Worm (Caenorhabditis elegans) whole organism, L4 larva: ENCODE results near the gene emb-8.

Experiments
- F10B5.3 ChIP-seq: sonication (generic microtip); optimal IDR thresholded peaks from 2 replicates; lab custom pipeline; 2016; ENCODE audit warnings: mild to moderate bottlenecking, missing genetic modification characterization, missing compliant biosample characterization
- F26F4.8 ChIP-seq: fragments of 200-800 bp; sonication (Bioruptor generic); conservative IDR thresholded peaks from 2 replicates; pipeline ENCODE4 v1.3.6; 2022; ENCODE audit warnings: missing genetic modification characterization, missing compliant biosample characterization
- F49E8.2 ChIP-seq: sonication (generic microtip); optimal IDR thresholded peaks from 2 replicates; lab custom pipeline; 2016; ENCODE audit warnings: missing compliant biosample characterization, mild to moderate bottlenecking, missing genetic modification characterization, borderline replicate concordance
- R02D3.7 ChIP-seq: fragments of 150-350 bp; sonication (generic microtip); optimal IDR thresholded peaks from 3 replicates; lab custom pipeline; 2014; ENCODE audit warnings: missing biosample characterization, missing genetic modification characterization
- T20F7.1 ChIP-seq: fragments of 200-800 bp; sonication (Bioruptor generic); optimal IDR thresholded peaks from 2 replicates; lab custom pipeline; 2018; ENCODE audit warnings: mild to moderate bottlenecking, missing genetic modification characterization, missing compliant biosample characterization
- T26A8.4 ChIP-seq: fragments of 200-800 bp; sonication (Bioruptor generic); IDR thresholded peaks from 2 replicates; pipeline ENCODE4 v1.3.6; 2022; ENCODE audit warnings: missing genetic modification characterization, missing compliant biosample characterization
- Y105C5A.15 ChIP-seq: fragments of 200-800 bp; sonication (Bioruptor generic); IDR thresholded peaks from 2 replicates; pipeline ENCODE4 v1.3.6; 2022; ENCODE audit warnings: missing genetic modification characterization, missing compliant biosample characterization
- Y48G9A.11 ChIP-seq: fragments of 200-800 bp; sonication (Bioruptor generic); IDR thresholded peaks from 2 replicates; pipeline ENCODE4 v1.3.6; 2022; ENCODE audit warnings: missing genetic modification reagents, missing genetic modification characterization, missing compliant biosample characterization
- Y75B8A.6 ChIP-seq: fragments of 200-800 bp; sonication (Bioruptor generic); IDR thresholded peaks from 2 replicates; pipeline ENCODE4 v1.3.6; 2022; ENCODE audit warnings: missing genetic modification reagents, missing genetic modification characterization, missing compliant biosample characterization
- aha-1 ChIP-seq: fragments of 150-350 bp; peaks from one replicate; lab custom pipeline; 2014; ENCODE audit warnings: missing biosample characterization, missing genetic modification characterization
- aly-2 ChIP-seq: sonication (generic microtip); optimal IDR thresholded peaks from 2 replicates; lab custom pipeline; 2018; ENCODE audit warnings: missing biosample characterization, missing genetic modification characterization
- ama-1 ChIP-seq: fragments of 150-350 bp; optimal IDR thresholded peaks from 2 replicates; lab custom pipeline; 2014; ENCODE audit warnings: inconsistent platforms, mixed read lengths
- arid-1 ChIP-seq: fragments of 200-800 bp; sonication (Bioruptor generic); conservative IDR thresholded peaks from 2 replicates; pipeline ENCODE4 v1.3.6; 2022; ENCODE audit warnings: missing genetic modification reagents, missing genetic modification characterization, missing compliant biosample characterization
- ceh-20 ChIP-seq: fragments of 200-800 bp; sonication (Bioruptor generic); IDR thresholded peaks from 2 replicates; pipeline ENCODE4 v1.3.6; 2022; ENCODE audit warnings: missing genetic modification reagents, missing genetic modification characterization, missing compliant biosample characterization
- ceh-82 ChIP-seq: sonication (generic microtip); optimal IDR thresholded peaks from 2 replicates; lab custom pipeline; 2017; ENCODE audit warnings: missing biosample characterization, missing genetic modification characterization
- ces-1 ChIP-seq: fragments of 150-350 bp; sonication (generic microtip); optimal IDR thresholded peaks from 4 replicates; lab custom pipeline; 2014; ENCODE audit warnings: missing biosample characterization, missing genetic modification reagents, missing genetic modification characterization
- ctbp-1 ChIP-seq: fragments of 200-800 bp; sonication (Bioruptor generic); IDR thresholded peaks from 2 replicates; pipeline ENCODE4 v1.3.6; 2022; ENCODE audit warnings: missing genetic modification reagents, missing genetic modification characterization, missing compliant biosample characterization
- daf-12 ChIP-seq: fragments of 150-350 bp; optimal IDR thresholded peaks from 2 replicates; lab custom pipeline; 2014; ENCODE audit warnings: missing biosample characterization, missing genetic modification reagents, missing genetic modification characterization
- daf-16 ChIP-seq, 3 experiments: sonication (generic microtip); optimal IDR thresholded peaks; 2 replicates each; lab custom pipeline; 2016 to 2017; ENCODE audit warnings: missing genetic modification characterization in 3 of 3, missing genetic modification reagents in 3 of 3, mild to moderate bottlenecking in 2 of 3, missing compliant biosample characterization in 2 of 3, missing biosample characterization in 1 of 3, moderate library complexity in 1 of 3
- daf-19 ChIP-seq: fragments of 200-800 bp; sonication (Bioruptor generic); conservative IDR thresholded peaks from 2 replicates; pipeline ENCODE4 v1.3.6; 2022; ENCODE audit warnings: missing genetic modification characterization, missing compliant biosample characterization
- daf-8 ChIP-seq: fragments of 200-800 bp; sonication (Bioruptor generic); IDR thresholded peaks from 2 replicates; pipeline ENCODE4 v1.3.6; 2022; ENCODE audit warnings: missing genetic modification characterization, missing compliant biosample characterization
- dmd-6 ChIP-seq: fragments of 200-800 bp; sonication (Bioruptor generic); IDR thresholded peaks from 2 replicates; pipeline ENCODE4 v1.3.6; 2022; ENCODE audit warnings: missing genetic modification reagents, missing genetic modification characterization, missing compliant biosample characterization
- dmd-8 ChIP-seq: fragments of 200-800 bp; sonication (Bioruptor generic); IDR thresholded peaks from 2 replicates; pipeline ENCODE4 v1.3.6; 2022; ENCODE audit warnings: missing genetic modification characterization, missing compliant biosample characterization
- dmd-9 ChIP-seq: fragments of 200-800 bp; sonication (Bioruptor generic); IDR thresholded peaks from 2 replicates; pipeline ENCODE4 v1.3.6; 2022; ENCODE audit warnings: missing genetic modification reagents, missing genetic modification characterization, missing compliant biosample characterization
- dpl-1 ChIP-seq: fragments of 150-350 bp; optimal IDR thresholded peaks from 2 replicates; lab custom pipeline; 2014; ENCODE audit warnings: missing biosample characterization, missing genetic modification reagents, missing genetic modification characterization
- egl-43 ChIP-seq: fragments of 200-800 bp; sonication (Bioruptor generic); IDR thresholded peaks from 2 replicates; pipeline ENCODE4 v1.3.6; 2022; ENCODE audit warnings: missing genetic modification reagents, missing genetic modification characterization, missing compliant biosample characterization
- fos-1 ChIP-seq: fragments of 150-350 bp; optimal IDR thresholded peaks from 2 replicates; lab custom pipeline; 2014; ENCODE audit warnings: missing biosample characterization, missing genetic modification characterization
- gei-8 ChIP-seq: fragments of 200-800 bp; sonication (Bioruptor generic); optimal IDR thresholded peaks from 2 replicates; lab custom pipeline; 2018; ENCODE audit warnings: mild to moderate bottlenecking, missing genetic modification characterization, missing compliant biosample characterization
- hlh-11 ChIP-seq: fragments of 200-800 bp; sonication (Bioruptor generic); optimal IDR thresholded peaks from 2 replicates; lab custom pipeline; 2018; ENCODE audit warnings: mild to moderate bottlenecking, missing genetic modification characterization, missing compliant biosample characterization
- hmg-1.1 ChIP-seq: fragments of 200-800 bp; sonication (Bioruptor generic); IDR thresholded peaks from 2 replicates; pipeline ENCODE4 v1.3.6; 2022; ENCODE audit warnings: missing genetic modification reagents, missing genetic modification characterization, missing compliant biosample characterization
- lim-7 ChIP-seq: fragments of 200-800 bp; sonication (Bioruptor generic); IDR thresholded peaks from 2 replicates; pipeline ENCODE4 v1.3.6; 2022; ENCODE audit warnings: missing genetic modification characterization, missing compliant biosample characterization
- lin-13 ChIP-seq: fragments of 150-350 bp; optimal IDR thresholded peaks from 2 replicates; lab custom pipeline; 2014; ENCODE audit warnings: missing biosample characterization, missing genetic modification reagents, missing genetic modification characterization
- lin-38 ChIP-seq: fragments of 200-800 bp; sonication (Bioruptor generic); IDR thresholded peaks from 2 replicates; pipeline ENCODE4 v1.3.6; 2022; ENCODE audit warnings: missing genetic modification reagents, missing genetic modification characterization, missing compliant biosample characterization
- lin-39 ChIP-seq: fragments of 150-350 bp; optimal IDR thresholded peaks from 2 replicates; lab custom pipeline; 2014; ENCODE audit warnings: missing biosample characterization, missing genetic modification reagents, missing genetic modification characterization
- madf-9 ChIP-seq: fragments of 200-800 bp; sonication (Bioruptor generic); conservative IDR thresholded peaks from 2 replicates; pipeline ENCODE4 v1.3.6; 2022; ENCODE audit warnings: missing genetic modification reagents, missing genetic modification characterization, missing compliant biosample characterization
- mdl-1 ChIP-seq, 2 experiments: fragments of 150-350 bp in 1 of 2; sonication (generic microtip) in 1 of 2; optimal IDR thresholded peaks; 2 replicates each; lab custom pipeline; 2014 to 2017; ENCODE audit warnings: missing biosample characterization in 2 of 2, missing genetic modification characterization in 2 of 2
- mep-1 ChIP-seq: fragments of 150-350 bp; sonication (generic microtip); optimal IDR thresholded peaks from 3 replicates; lab custom pipeline; 2014; ENCODE audit warnings: missing biosample characterization, missing genetic modification characterization
- nhr-111 ChIP-seq: fragments of 200-800 bp; sonication (Bioruptor generic); optimal IDR thresholded peaks from 2 replicates; lab custom pipeline; 2018; ENCODE audit warnings: mild to moderate bottlenecking, missing genetic modification characterization, missing compliant biosample characterization
- nhr-42 ChIP-seq: fragments of 200-800 bp; sonication (Bioruptor generic); IDR thresholded peaks from 2 replicates; pipeline ENCODE4 v1.3.6; 2022; ENCODE audit warnings: missing genetic modification characterization, missing compliant biosample characterization
- nhr-48 ChIP-seq: sonication (generic microtip); optimal IDR thresholded peaks from 2 replicates; lab custom pipeline; 2016; ENCODE audit warnings: mild to moderate bottlenecking, missing genetic modification characterization, missing compliant biosample characterization
- nhr-6 ChIP-seq: fragments of 150-350 bp; optimal IDR thresholded peaks from 2 replicates; lab custom pipeline; 2014; ENCODE audit warnings: missing biosample characterization, missing genetic modification characterization
- nhr-76 ChIP-seq: fragments of 150-350 bp; optimal IDR thresholded peaks from 2 replicates; lab custom pipeline; 2014; ENCODE audit warnings: missing biosample characterization, missing genetic modification characterization
- rbr-2 ChIP-seq: sonication (generic microtip); optimal IDR thresholded peaks from 2 replicates; lab custom pipeline; 2016; ENCODE audit warnings: missing genotype, missing genetic modification characterization, missing compliant biosample characterization
- sdz-12 ChIP-seq: fragments of 200-800 bp; sonication (Bioruptor generic); optimal IDR thresholded peaks from 2 replicates; lab custom pipeline; 2018; ENCODE audit warnings: mild to moderate bottlenecking, missing genetic modification characterization, missing compliant biosample characterization
- set-16 ChIP-seq: fragments of 200-800 bp; sonication (Bioruptor generic); IDR thresholded peaks from 2 replicates; pipeline ENCODE4 v1.3.6; 2022; ENCODE audit warnings: missing genetic modification reagents, missing genetic modification characterization, missing compliant biosample characterization
- unc-62 ChIP-seq, 3 experiments: fragments of 150-350 bp in 1 of 3; sonication (generic microtip); optimal IDR thresholded peaks in 2 of 3; peaks in 1 of 3; 1 replicate in 1 of 3; 2 replicates in 2 of 3; lab custom pipeline; 2014 to 2017; ENCODE audit warnings: missing biosample characterization in 3 of 3, missing genetic modification characterization in 3 of 3, missing genetic modification reagents in 3 of 3, missing genotype in 1 of 3
- zfp-3 ChIP-seq: fragments of 200-800 bp; sonication (Bioruptor generic); conservative IDR thresholded peaks from 2 replicates; pipeline ENCODE4 v1.3.6; 2022; ENCODE audit warnings: missing genetic modification reagents, missing genetic modification characterization, missing compliant biosample characterization
- zip-11 ChIP-seq: fragments of 200-800 bp; sonication (Bioruptor generic); IDR thresholded peaks from 2 replicates; pipeline ENCODE4 v1.3.6; 2022; ENCODE audit warnings: missing genetic modification characterization, missing compliant biosample characterization
- ztf-11 ChIP-seq: fragments of 150-350 bp; optimal IDR thresholded peaks from 2 replicates; lab custom pipeline; 2014; ENCODE audit warnings: missing biosample characterization, missing genetic modification characterization

Gene emb-8

DNA sequence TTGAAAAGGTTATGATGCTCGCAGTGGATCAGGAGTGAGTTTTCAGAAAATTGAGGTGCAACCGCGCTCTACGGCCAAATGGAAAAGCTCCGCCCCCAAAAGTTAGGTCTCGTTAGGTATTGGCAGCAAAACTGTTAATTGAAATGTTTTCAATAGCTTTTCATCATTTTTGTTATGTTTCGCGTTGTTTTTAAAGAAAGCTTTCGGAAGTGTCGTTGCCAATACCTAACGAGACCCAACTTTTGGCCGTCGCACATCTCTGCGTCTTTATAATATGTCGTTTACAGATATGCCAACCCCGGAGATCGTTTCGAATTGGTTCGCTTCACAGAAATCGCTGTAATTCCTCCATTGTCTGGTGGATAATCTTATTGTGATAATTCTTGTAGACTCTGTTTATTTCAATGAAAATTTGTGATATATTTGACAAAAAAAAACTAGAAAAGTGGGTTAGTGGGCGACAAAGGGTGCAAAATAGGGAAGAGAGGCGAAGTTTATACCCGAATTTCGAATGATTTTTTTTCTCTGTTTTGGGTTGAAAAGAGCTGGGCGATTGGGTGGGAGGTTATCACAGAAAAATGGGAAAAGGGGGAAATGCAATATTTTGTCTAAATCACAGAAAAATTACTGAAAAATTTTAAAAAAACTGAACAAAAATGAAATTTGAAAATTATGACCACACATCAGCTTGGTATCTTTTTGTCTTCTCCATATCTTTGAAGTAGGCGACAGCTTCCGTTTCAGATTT is 3.0 kb downstream of the emb-8 start:
- peak; percentile 71 for TF ChIP-seq T26A8.4 (GFP tag; lab: Robert Waterston, UW)
- peak; percentile 55 for TF ChIP-seq ama-1 (lab: Kevin White, UChicago)
- TF ChIP-seq rbr-2 (tag; lab: Kevin White, UChicago): peak; percentile 14
- no peak for TF ChIP-seq daf-16 (GFP tag; optimal IDR thresholded peaks at IDR 0.05; lab: Kevin White, UChicago)
- peak; percentile 54 for TF ChIP-seq daf-16 (tag; optimal IDR thresholded peaks at IDR 0.05; lab: Kevin White, UChicago)
- no peak for TF ChIP-seq mdl-1 (tag; optimal IDR thresholded peaks at IDR 0.05; lab: Kevin White, UChicago)
- TF ChIP-seq hlh-11 (tag; lab: Kevin White, UChicago): peak; percentile 24
- TF ChIP-seq lim-7 (GFP tag; lab: Robert Waterston, UW): peak; percentile 58; the same call in 1 of the 2 replicates
- TF ChIP-seq arid-1 (GFP tag; lab: Robert Waterston, UW): no peak
- TF ChIP-seq ces-1 (GFP tag; lab: Kevin White, UChicago): no peak
- TF ChIP-seq aly-2: no peak
- TF ChIP-seq dpl-1: no peak
- TF ChIP-seq ztf-11 (tag; lab: Kevin White, UChicago): no peak
- TF ChIP-seq lin-39 (tag; lab: Kevin White, UChicago): no peak
- TF ChIP-seq nhr-48: peak; percentile 61
- TF ChIP-seq fos-1: no peak
- no peak for TF ChIP-seq daf-12 (tag; lab: Kevin White, UChicago)
- TF ChIP-seq Y48G9A.11 (GFP tag; lab: Robert Waterston, UW): 0 out of 2 replicates have a peak, but pooled peaks have one; percentile 30
- TF ChIP-seq hmg-1.1 (GFP tag; lab: Robert Waterston, UW): peak; percentile 29; the same call in 1 of the 2 replicates
- TF ChIP-seq mep-1 (tag; lab: Kevin White, UChicago): peak; percentile 35
- TF ChIP-seq F26F4.8 (GFP tag; lab: Robert Waterston, UW): no peak
- peak; percentile 61 for TF ChIP-seq madf-9
- TF ChIP-seq daf-19 (GFP tag; lab: Robert Waterston, UW): 0 out of 2 replicates have a peak, but pooled peaks have one; percentile 25
- TF ChIP-seq ctbp-1 (GFP tag; lab: Robert Waterston, UW): no peak
- TF ChIP-seq R02D3.7 (tag; lab: Kevin White, UChicago): no peak
- TF ChIP-seq zip-11 (GFP tag; lab: Robert Waterston, UW): no peak
- no peak for TF ChIP-seq Y105C5A.15 (GFP tag; lab: Robert Waterston, UW)
- peak; percentile 57 for TF ChIP-seq dmd-6 (GFP tag; lab: Robert Waterston, UW)
- peak; percentile 34 for TF ChIP-seq gei-8 (GFP tag; lab: Kevin White, UChicago)
- TF ChIP-seq zfp-3 (GFP tag; lab: Robert Waterston, UW): peak; percentile 90
- TF ChIP-seq nhr-111 (GFP tag; lab: Kevin White, UChicago): no peak
- no peak; the same call in 1 of the 2 replicates for TF ChIP-seq ceh-20
- 0 out of 2 replicates have a peak, but pooled peaks have one; percentile 4 for TF ChIP-seq nhr-42 (GFP tag; lab: Robert Waterston, UW)
- TF ChIP-seq dmd-8 (GFP tag; lab: Robert Waterston, UW): no peak
- no peak for TF ChIP-seq F49E8.2
- peak; percentile 38 for TF ChIP-seq nhr-6 (tag; lab: Kevin White, UChicago)
- TF ChIP-seq egl-43 (GFP tag; lab: Robert Waterston, UW): 0 out of 2 replicates have a peak, but pooled peaks have one; percentile 7
- no peak for TF ChIP-seq F10B5.3 (tag; lab: Kevin White, UChicago)
- peak; percentile 7 for TF ChIP-seq T20F7.1 (GFP tag; lab: Kevin White, UChicago)
- no peak for TF ChIP-seq ceh-82 (tag; lab: Kevin White, UChicago)
- no peak for TF ChIP-seq sdz-12 (GFP tag; lab: Kevin White, UChicago)
- TF ChIP-seq lin-38 (GFP tag; lab: Robert Waterston, UW): peak; percentile 80
- no peak; the same call in 1 of the 2 replicates for TF ChIP-seq Y75B8A.6 (GFP tag; lab: Robert Waterston, UW)
- TF ChIP-seq unc-62 (GFP tag; optimal IDR thresholded peaks at IDR 0.05 in 1 of 2; lab: Kevin White, UChicago): peak in 1 of 2 experiments; percentile 60
- no peak for TF ChIP-seq unc-62 (tag; optimal IDR thresholded peaks at IDR 0.05; lab: Kevin White, UChicago)
- peak; percentile 54 for TF ChIP-seq lin-13 (GFP tag; lab: Kevin White, UChicago)
- TF ChIP-seq nhr-76 (tag; lab: Kevin White, UChicago): no peak
- peak; percentile 97 for TF ChIP-seq aha-1
- no peak for TF ChIP-seq dmd-9 (GFP tag; lab: Robert Waterston, UW)
- no peak for TF ChIP-seq daf-8 (GFP tag; lab: Robert Waterston, UW)
- no peak for TF ChIP-seq set-16 (GFP tag; lab: Robert Waterston, UW)
